Worm (Caenorhabditis elegans): ENCODE data around the gene F21D9.8.

- no peak for TF ChIP-seq aly-2 (tag; optimal IDR thresholded peaks at IDR 0.05)
- TF ChIP-seq jun-1 (tag; optimal IDR thresholded peaks at IDR 0.05), result no peak
- TF ChIP-seq lsy-2 (tag; optimal IDR thresholded peaks at IDR 0.05), result no peak
Measured at ce11 chrV:19233469-19233868, 46.3 kb downstream of the F21D9.8 start, which contains the start of gene fbxb-116.
